Fruit fly (Drosophila melanogaster) whole organism, adult: ENCODE data around the gene CG13068.

Experiments
- CG11617 ChIP-seq: fragments of 200-800 bp; sonication (Bioruptor generic); optimal IDR thresholded peaks from 2 replicates; lab custom pipeline; 2017; ENCODE audit warnings: mild to moderate bottlenecking, missing biosample characterization, missing genetic modification reagents, missing genetic modification characterization
- CG12768 ChIP-seq: fragments of 200-800 bp; sonication (Bioruptor generic); optimal IDR thresholded peaks from 2 replicates; lab custom pipeline; 2017; ENCODE audit warnings: missing biosample characterization, missing genetic modification characterization, mild to moderate bottlenecking, moderate library complexity, missing genetic modification reagents
- CG14711 ChIP-seq: fragments of 200-800 bp; sonication (Bioruptor generic); optimal IDR thresholded peaks from 2 replicates; lab custom pipeline; 2018; ENCODE audit warnings: missing biosample characterization, mild to moderate bottlenecking, missing genetic modification characterization, moderate library complexity
- CG1620 ChIP-seq: fragments of 200-800 bp; sonication (Bioruptor generic); optimal IDR thresholded peaks from 2 replicates; lab custom pipeline; 2016; ENCODE audit warnings: missing biosample characterization, missing genetic modification characterization
- CG33017 ChIP-seq: fragments of 200-800 bp; sonication (Bioruptor generic); optimal IDR thresholded peaks from 2 replicates; lab custom pipeline; 2018; ENCODE audit warnings: missing biosample characterization, mild to moderate bottlenecking, missing genetic modification characterization, moderate library complexity
- CG5204 ChIP-seq: fragments of 200-800 bp; sonication (Bioruptor generic); optimal IDR thresholded peaks from 2 replicates; lab custom pipeline; 2016; ENCODE audit warnings: missing biosample characterization, missing genetic modification characterization
- CG7045 ChIP-seq: fragments of 200-800 bp; sonication (Bioruptor generic); optimal IDR thresholded peaks from 2 replicates; lab custom pipeline; 2017; ENCODE audit warnings: missing biosample characterization, mild to moderate bottlenecking, missing genetic modification characterization
- CG7101 ChIP-seq: fragments of 200-800 bp; sonication (Bioruptor generic); optimal IDR thresholded peaks from 2 replicates; lab custom pipeline; 2018; ENCODE audit warnings: missing biosample characterization, mild to moderate bottlenecking, missing genetic modification characterization, moderate library complexity
- Clk ChIP-seq: fragments of 200-800 bp; sonication (Bioruptor generic); optimal IDR thresholded peaks from 2 replicates; lab custom pipeline; 2017; ENCODE audit warnings: missing biosample characterization, missing genetic modification characterization
- Crg-1 ChIP-seq: fragments of 200-800 bp; sonication (Bioruptor generic); optimal IDR thresholded peaks from 2 replicates; lab custom pipeline; 2016; ENCODE audit warnings: missing biosample characterization, missing genetic modification characterization
- Hr96 ChIP-seq: fragments of 200-800 bp; sonication (Bioruptor generic); optimal IDR thresholded peaks from 2 replicates; lab custom pipeline; 2016; ENCODE audit warnings: missing biosample characterization, missing genetic modification characterization
- Mnt ChIP-seq: fragments of 200-800 bp; sonication (Bioruptor generic); optimal IDR thresholded peaks from 2 replicates; lab custom pipeline; 2016; ENCODE audit warnings: missing biosample characterization, mild to moderate bottlenecking, missing genetic modification characterization
- bab1 ChIP-seq: fragments of 200-800 bp; sonication (Bioruptor generic); optimal IDR thresholded peaks from 3 replicates; lab custom pipeline; 2019; ENCODE audit warnings: missing biosample characterization, mild to moderate bottlenecking, missing genetic modification characterization, moderate library complexity
- cic ChIP-seq: fragments of 200-800 bp; sonication (Bioruptor generic); optimal IDR thresholded peaks from 2 replicates; lab custom pipeline; 2017; ENCODE audit warnings: missing biosample characterization, mild to moderate bottlenecking, missing genetic modification characterization, moderate library complexity
- cnc ChIP-seq, 2 experiments: fragments of >200 bp; optimal IDR thresholded peaks; 2 replicates each; lab custom pipeline; 2017
- kay ChIP-seq: fragments of 200-800 bp; sonication (Bioruptor generic); peaks from one replicate; lab custom pipeline; 2016; ENCODE audit warnings: missing biosample characterization, missing genetic modification characterization, borderline replicate concordance
- ovo ChIP-seq: fragments of 200-800 bp; sonication (Bioruptor generic); optimal IDR thresholded peaks from 2 replicates; lab custom pipeline; 2016; ENCODE audit warnings: missing biosample characterization, missing genetic modification characterization
- pad ChIP-seq: fragments of 200-800 bp; sonication (Bioruptor generic); optimal IDR thresholded peaks from 3 replicates; lab custom pipeline; 2017; ENCODE audit warnings: missing biosample characterization, missing genetic modification characterization, mild to moderate bottlenecking, moderate library complexity, missing genetic modification reagents
- tj ChIP-seq: fragments of 200-800 bp; sonication (Bioruptor generic); optimal IDR thresholded peaks from 3 replicates; lab custom pipeline; 2017; ENCODE audit warnings: missing biosample characterization, mild to moderate bottlenecking, missing genetic modification characterization, moderate library complexity
- toe ChIP-seq: fragments of 200-800 bp; sonication (Bioruptor generic); optimal IDR thresholded peaks from 2 replicates; lab custom pipeline; 2016; ENCODE audit warnings: missing biosample characterization, missing genetic modification characterization

CG13068 gene

DNA sequence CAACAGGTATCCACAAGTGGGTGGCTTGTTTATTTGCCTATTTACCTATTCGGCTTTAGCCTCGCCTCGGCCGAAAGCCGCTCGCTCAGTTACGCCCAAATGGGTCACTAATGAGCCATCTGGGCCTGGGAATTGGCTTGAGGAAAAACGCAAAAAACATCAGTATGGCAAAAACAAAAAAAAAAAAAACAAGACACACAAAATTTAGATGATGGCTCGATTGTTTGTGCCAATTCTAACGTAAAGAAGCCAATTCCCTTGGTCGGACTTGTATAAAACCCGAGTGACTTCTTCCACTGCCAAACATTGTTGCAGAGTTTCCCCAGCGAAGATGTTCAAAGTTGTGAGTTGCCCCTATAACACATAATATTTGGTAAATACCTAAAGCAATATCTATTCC is 32.0 kb downstream of the CG13068 start, which contains the start of gene CG4982:
CG4982 (plus strand) TSS at position 301 of the 400 bp plus-strand sequence.
- no peak for TF ChIP-seq Crg-1
- TF ChIP-seq Mnt = no peak
- no peak for TF ChIP-seq cic (GFP tag; lab: Kevin White, UChicago)
- no peak for TF ChIP-seq ovo (GFP tag; lab: Kevin White, UChicago)
- no peak for TF ChIP-seq CG5204 (GFP tag; lab: Kevin White, UChicago)
- no peak for TF ChIP-seq tj (GFP tag; lab: Kevin White, UChicago)
- no peak for TF ChIP-seq pad (GFP tag; lab: Kevin White, UChicago)
- no peak for TF ChIP-seq CG7101 (tag; lab: Kevin White, UChicago)
- TF ChIP-seq toe = no peak
- no peak for TF ChIP-seq CG14711 (tag; lab: Kevin White, UChicago)
- TF ChIP-seq CG33017 (tag; lab: Kevin White, UChicago) = no peak
- no peak for TF ChIP-seq bab1 (GFP tag; lab: Kevin White, UChicago)
- no peak for TF ChIP-seq CG11617 (GFP tag; lab: Kevin White, UChicago)
- TF ChIP-seq kay (GFP tag; lab: Kevin White, UChicago) = no peak
- TF ChIP-seq Hr96 (GFP tag; lab: Kevin White, UChicago) = no peak

DNA sequence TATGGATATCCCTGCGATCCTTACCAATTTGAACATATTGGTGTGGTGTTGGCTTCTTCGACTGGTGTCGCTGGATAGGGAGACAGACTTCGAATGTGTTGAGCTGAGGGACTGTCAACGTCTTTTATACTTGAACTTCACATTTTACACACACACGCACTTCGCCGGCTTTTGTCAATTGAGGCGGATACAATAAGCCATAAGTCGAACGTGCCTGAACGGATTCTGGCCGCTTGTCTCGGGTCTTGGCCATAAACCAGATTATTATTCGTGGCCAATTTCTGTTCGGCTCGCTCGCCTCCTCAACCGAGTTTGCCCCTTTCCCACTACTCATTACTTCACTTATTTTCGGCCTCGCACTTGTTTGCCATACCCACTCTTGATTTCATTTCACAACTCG is 33.9 kb downstream of the CG13068 start, which contains the start of gene CG13044:
CG13044 (minus strand) TSS at position 101 of the 400 bp plus-strand sequence.
- TF ChIP-seq Clk (no peak), Crg-1 (no peak), CG1620 (GFP tag; lab: Kevin White, UChicago) (no peak), Hr96 (GFP tag; lab: Kevin White, UChicago) (no peak), CG11617 (GFP tag; lab: Kevin White, UChicago) (no peak), pad (GFP tag; lab: Kevin White, UChicago) (no peak), ovo (GFP tag; lab: Kevin White, UChicago) (no peak), bab1 (GFP tag; lab: Kevin White, UChicago) (no peak), CG7101 (tag; lab: Kevin White, UChicago) (no peak), cic (GFP tag; lab: Kevin White, UChicago) (no peak), CG14711 (tag; lab: Kevin White, UChicago) (no peak), CG33017 (tag; lab: Kevin White, UChicago) (no peak), kay (GFP tag; lab: Kevin White, UChicago) (no peak)

DNA sequence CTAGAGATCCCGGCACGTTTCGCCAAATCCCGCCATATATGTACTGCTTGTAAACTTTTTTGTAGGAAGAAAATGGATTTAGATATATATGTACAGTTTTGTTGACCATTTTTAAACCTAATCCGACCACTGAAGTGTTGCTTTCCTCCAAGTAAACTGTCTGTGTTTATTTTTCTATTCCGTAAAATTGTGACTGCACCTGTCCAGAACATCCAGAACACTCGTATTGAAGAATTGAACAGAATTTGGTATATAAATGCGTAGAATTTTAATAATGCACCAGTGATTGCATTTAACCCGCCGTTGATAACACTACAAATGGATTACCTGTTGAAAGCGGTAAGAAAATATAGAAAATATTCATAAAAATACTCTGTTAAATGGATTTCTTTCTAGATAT is 34.8 kb downstream of the CG13068 start, which contains the start of gene CG43249:
CG43249 (plus strand) TSS at position 301 of the 400 bp plus-strand sequence.
- TF ChIP-seq CG33017 (tag; lab: Kevin White, UChicago) = no peak
- TF ChIP-seq Mnt = no peak
- TF ChIP-seq CG5204 (GFP tag; lab: Kevin White, UChicago) = no peak
- TF ChIP-seq cnc (optimal IDR thresholded peaks at IDR 0.05; lab: Kevin White, UChicago) = no peak
- no peak for TF ChIP-seq Crg-1
- TF ChIP-seq CG7045 = no peak
- TF ChIP-seq CG14711 (tag; lab: Kevin White, UChicago) = no peak
- TF ChIP-seq CG1620 (GFP tag; lab: Kevin White, UChicago) = no peak
- no peak for TF ChIP-seq toe

DNA sequence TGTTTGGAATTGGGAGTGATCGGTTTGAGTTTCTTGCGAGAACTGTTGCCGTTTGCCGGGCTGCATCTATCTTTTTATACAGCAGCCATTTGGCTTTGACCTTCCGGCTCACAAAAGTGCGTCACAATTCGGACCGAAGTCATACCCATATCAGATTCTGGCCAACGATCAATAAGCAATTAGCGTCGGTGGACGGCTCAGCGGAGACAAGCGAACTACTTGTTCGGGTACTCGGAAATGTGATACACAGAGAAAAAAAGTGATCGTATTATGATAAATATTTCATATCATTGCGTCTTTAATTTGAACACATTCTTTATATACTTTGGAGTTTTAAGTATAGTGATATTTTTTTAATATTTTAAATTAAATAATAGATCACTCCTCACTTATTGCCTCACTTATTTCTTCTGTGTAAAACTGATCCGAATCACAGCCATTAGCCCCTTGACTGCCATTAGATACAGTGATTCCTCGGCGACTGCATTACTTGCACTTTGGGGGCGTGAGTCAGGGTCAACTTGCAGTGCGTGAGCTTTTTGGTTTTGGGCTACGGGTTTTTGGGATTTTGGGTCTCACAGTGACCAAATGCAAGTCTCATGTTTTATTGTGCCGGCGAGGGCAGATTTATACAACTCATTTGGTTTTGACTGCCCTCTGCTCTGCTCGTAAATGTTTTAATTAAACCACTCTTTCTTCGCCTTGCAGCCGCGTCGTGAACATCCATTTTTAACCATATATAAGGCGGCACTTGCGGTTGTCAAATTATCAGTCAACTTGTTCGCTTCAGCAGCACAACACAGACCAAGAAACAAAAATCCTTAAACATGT is 36.8 kb downstream of the CG13068 start, which contains the start of the genes CG13043 and CG13063:
CG13043 (minus strand) TSS at position 51 of the 831 bp plus-strand sequence.
CG13063 (plus strand) TSS at position 781 of the 831 bp plus-strand sequence.
- TF ChIP-seq ovo (GFP tag; lab: Kevin White, UChicago) = no peak

DNA sequence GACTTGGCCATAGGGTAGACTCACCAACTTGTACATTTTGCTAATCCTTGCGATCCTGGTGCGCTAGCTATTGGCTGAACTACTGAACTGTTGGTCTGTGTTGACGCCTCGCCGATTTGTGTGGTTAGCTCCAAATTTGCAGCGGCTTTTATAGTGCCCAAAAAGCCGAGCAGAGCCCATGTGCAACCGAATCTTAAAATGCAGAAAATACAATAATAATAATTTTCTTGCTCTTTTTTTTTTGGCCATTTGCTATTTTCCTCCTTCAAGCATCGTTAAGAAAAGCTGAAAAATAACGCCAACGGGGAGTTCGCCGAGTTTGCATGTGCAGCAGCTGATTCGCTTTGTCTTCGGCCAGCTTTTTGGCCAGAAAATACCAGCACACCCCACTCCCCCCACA is 39.2 kb downstream of the CG13068 start, which contains the start of gene CG13042:
CG13042 (minus strand) TSS at position 101 of the 400 bp plus-strand sequence.
- TF ChIP-seq cic (GFP tag; lab: Kevin White, UChicago) (no peak), CG1620 (GFP tag; lab: Kevin White, UChicago) (no peak), CG33017 (tag; lab: Kevin White, UChicago) (no peak), ovo (GFP tag; lab: Kevin White, UChicago) (no peak)

DNA sequence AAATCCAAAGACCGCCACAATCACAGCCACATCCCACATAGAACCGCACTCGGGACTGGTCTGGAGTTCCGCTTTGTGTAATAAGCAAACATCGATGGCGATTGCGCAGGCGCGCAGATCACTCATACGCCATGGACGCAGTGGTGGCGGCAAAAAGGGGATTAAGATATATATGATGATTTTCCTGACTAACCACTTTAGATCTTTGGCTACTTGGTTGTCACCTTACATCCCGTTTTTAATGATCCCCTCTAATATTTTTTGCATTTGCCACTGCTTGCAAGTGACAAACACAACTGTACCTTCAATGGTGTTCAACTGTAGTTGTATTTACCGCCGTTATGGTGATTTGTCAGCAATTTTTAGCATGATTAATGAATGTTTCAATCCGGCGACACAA is 40.8 kb downstream of the CG13068 start:
- TF ChIP-seq Hr96 (GFP tag; lab: Kevin White, UChicago) (no peak), CG11617 (GFP tag; lab: Kevin White, UChicago) (no peak), CG7045 (no peak), toe (no peak), CG1620 (GFP tag; lab: Kevin White, UChicago) (no peak), ovo (GFP tag; lab: Kevin White, UChicago) (no peak), CG5204 (GFP tag; lab: Kevin White, UChicago) (peak; percentile 32)

DNA sequence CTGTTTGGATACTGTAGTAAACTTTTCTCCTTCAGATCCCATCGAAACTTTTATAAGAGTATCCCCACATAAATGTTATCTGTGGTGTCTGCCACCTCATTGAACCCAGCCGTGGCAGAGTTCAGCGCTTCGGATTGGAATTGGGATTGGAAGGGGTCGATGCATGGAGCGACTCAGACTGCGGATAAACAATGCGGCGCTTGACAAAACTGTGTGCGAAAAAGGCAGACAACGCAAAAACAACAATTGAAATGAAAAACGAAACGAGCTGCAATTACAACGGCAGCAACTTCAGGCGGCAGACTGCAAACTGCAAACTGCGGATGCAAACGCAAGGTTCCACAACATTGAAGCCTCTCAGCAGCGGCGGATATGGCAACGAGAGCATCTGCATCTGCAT is 44.8 kb downstream of the CG13068 start, which contains the start of gene CG13062:
CG13062 (plus strand) TSS at position 301 of the 400 bp plus-strand sequence.
- no peak for TF ChIP-seq CG12768
- TF ChIP-seq CG11617 (GFP tag; lab: Kevin White, UChicago) = no peak
- TF ChIP-seq CG7045 = no peak
- TF ChIP-seq CG5204 (GFP tag; lab: Kevin White, UChicago) = no peak
- TF ChIP-seq Mnt = no peak
- no peak for TF ChIP-seq Crg-1
- no peak for TF ChIP-seq kay (GFP tag; lab: Kevin White, UChicago)
- no peak for TF ChIP-seq tj (GFP tag; lab: Kevin White, UChicago)
- TF ChIP-seq Clk = no peak
- TF ChIP-seq CG1620 (GFP tag; lab: Kevin White, UChicago) = no peak
- no peak for TF ChIP-seq CG33017 (tag; lab: Kevin White, UChicago)
- no peak for TF ChIP-seq bab1 (GFP tag; lab: Kevin White, UChicago)
- no peak for TF ChIP-seq CG7101 (tag; lab: Kevin White, UChicago)
- no peak for TF ChIP-seq cnc (optimal IDR thresholded peaks at IDR 0.05; lab: Kevin White, UChicago)
